Fruit fly (Drosophila melanogaster): Measurements from ENCODE around the gene pinta.

- TF ChIP-seq CG7357 (GFP tag; IDR thresholded peaks at IDR 0.05) (no peak), CG4404 (GFP tag; IDR thresholded peaks at IDR 0.05) (no peak), sob (GFP tag; IDR thresholded peaks at IDR 0.05) (no peak), Rfx (GFP tag; IDR thresholded peaks at IDR 0.05) (no peak), prd (optimal IDR thresholded peaks at IDR 0.05) (no peak), prd (GFP tag; IDR thresholded peaks at IDR 0.05) (no peak), esg (GFP tag; conservative IDR thresholded peaks at IDR 0.05) (no peak)
These were observed at the start of gene pinta for dm6 chr3R:22424602-22425190.
